Worm (Caenorhabditis elegans): Measurements from ENCODE around the gene csp-1.

csp-1 gene

DNA sequence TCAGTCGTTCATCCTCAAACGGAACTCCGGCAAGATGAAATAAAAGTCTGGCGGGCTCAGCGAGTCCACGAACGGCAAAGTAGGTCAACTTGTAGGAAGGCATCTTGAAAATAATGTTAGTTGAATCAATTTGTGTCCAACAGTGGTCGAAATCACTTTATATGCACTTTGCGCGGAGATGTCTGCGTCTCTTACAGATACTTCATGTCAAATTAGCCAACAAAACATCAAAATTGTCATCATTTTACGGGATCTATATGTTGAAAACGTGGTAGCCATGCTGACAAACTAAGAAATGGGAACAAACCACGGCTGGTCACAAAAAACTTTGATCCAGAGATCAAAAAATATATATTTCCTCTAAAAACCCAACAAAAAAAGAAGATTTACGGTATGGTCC, 16.8 kb downstream of the csp-1 start, which contains the start of gene gst-12 (continued):
- TF ChIP-seq skn-1 (tag; optimal IDR thresholded peaks at IDR 0.05): peak; percentile 86
- no peak for TF ChIP-seq efl-1 (optimal IDR thresholded peaks at IDR 0.05)
- TF ChIP-seq efl-1 (GFP tag; optimal IDR thresholded peaks at IDR 0.05 in 1 of 2): no peak
- peak; percentile 50 for TF ChIP-seq lin-14 (GFP tag; optimal IDR thresholded peaks at IDR 0.05)
- no peak for TF ChIP-seq aly-2 (tag; optimal IDR thresholded peaks at IDR 0.05)

- TF ChIP-seq skn-1 (tag; optimal IDR thresholded peaks at IDR 0.05): peak; percentile 97
- peak; percentile 9 for TF ChIP-seq nhr-20 (tag; optimal IDR thresholded peaks at IDR 0.05)
- TF ChIP-seq efl-1 (optimal IDR thresholded peaks at IDR 0.05): no peak
- TF ChIP-seq efl-1 (GFP tag; optimal IDR thresholded peaks at IDR 0.05 in 1 of 2): peak in 1 of 2 experiments; percentile 82
- TF ChIP-seq lin-14 (GFP tag; optimal IDR thresholded peaks at IDR 0.05): peak; percentile 9
- no peak for TF ChIP-seq nhr-237 (tag; optimal IDR thresholded peaks at IDR 0.05)
- TF ChIP-seq isw-1 (GFP tag; IDR thresholded peaks at IDR 0.05): no peak
Measured at ce11 chrII:13624330-13624729, 23.3 kb downstream of the csp-1 start, which contains the start of gene gst-16. Gene gst-16, minus strand, starts transcription at chrII:13624440.

ce11 chrII:13627001-13627400, 26.0 kb downstream of the csp-1 start, which contains the start of gene gst-19:
Gene gst-19, minus strand, starts transcription at chrII:13627145.
- TF ChIP-seq lin-14 (GFP tag; optimal IDR thresholded peaks at IDR 0.05): peak; percentile 20
- TF ChIP-seq snu-23 (GFP tag; optimal IDR thresholded peaks at IDR 0.05): peak; percentile 28
- TF ChIP-seq dpl-1 (GFP tag; optimal IDR thresholded peaks at IDR 0.05): peak in 1 of 3 experiments; percentile 2
- peak; percentile 52 for TF ChIP-seq nhr-20 (tag; optimal IDR thresholded peaks at IDR 0.05)
- TF ChIP-seq sup-37 (GFP tag; optimal IDR thresholded peaks at IDR 0.05): no peak

- TF ChIP-seq irx-1 (tag; optimal IDR thresholded peaks at IDR 0.05) (no peak), fos-1 (tag; optimal IDR thresholded peaks at IDR 0.05) (no peak), skn-1 (tag; optimal IDR thresholded peaks at IDR 0.05) (no peak), mef-2 (tag; optimal IDR thresholded peaks at IDR 0.05) (no peak), Y116A8C.19 (tag; optimal IDR thresholded peaks at IDR 0.05; ENCODE audit: borderline replicate concordance) (no peak), lin-14 (GFP tag; optimal IDR thresholded peaks at IDR 0.05) (no peak), ceh-82 (tag; optimal IDR thresholded peaks at IDR 0.05) (no peak), pag-3 (tag; optimal IDR thresholded peaks at IDR 0.05; ENCODE audit: borderline replicate concordance, insufficient read depth) (no peak)
Measured at ce11 chrII:13630690-13631089, 29.7 kb downstream of the csp-1 start, which contains the start of the genes gst-17 and gst-18. Gene gst-17, minus strand, starts transcription at chrII:13630790. Gene gst-18, minus strand, starts transcription at chrII:13630887.

DNA sequence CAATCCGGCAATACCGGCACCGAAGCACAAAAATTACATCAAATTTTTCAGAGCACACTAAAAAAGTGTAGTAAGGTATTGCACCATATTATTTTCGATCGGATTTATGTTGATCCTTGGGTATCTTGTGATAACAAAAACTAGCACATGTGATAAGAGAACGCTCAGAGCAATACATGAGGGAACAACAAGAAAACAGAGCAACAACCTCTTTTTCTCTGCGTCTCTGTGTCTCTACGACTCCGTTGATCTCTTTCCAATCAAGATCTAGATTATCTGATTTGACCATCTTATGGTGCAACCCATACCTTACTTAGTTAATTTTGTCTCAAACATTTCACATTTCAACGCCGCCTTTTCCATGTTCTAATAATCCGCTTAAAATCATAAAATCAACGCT, 31.2 kb downstream of the csp-1 start, which contains the start of gene tag-10:
TSS of gene tag-10 (plus strand) at position 347 of the 400 bp plus-strand sequence.
- peak; percentile 18 for TF ChIP-seq elt-2 (tag; optimal IDR thresholded peaks at IDR 0.05)
- peak; percentile 4 for TF ChIP-seq rnt-1 (tag; optimal IDR thresholded peaks at IDR 0.05)
- no peak for TF ChIP-seq lin-14 (GFP tag; optimal IDR thresholded peaks at IDR 0.05)

- TF ChIP-seq lin-35 (GFP tag; optimal IDR thresholded peaks at IDR 0.05) (no peak), aly-2 (tag; optimal IDR thresholded peaks at IDR 0.05) (no peak), unc-86 (tag; optimal IDR thresholded peaks at IDR 0.05) (no peak), Y116A8C.19 (tag; optimal IDR thresholded peaks at IDR 0.05; ENCODE audit: borderline replicate concordance) (no peak), C34B4.2 (tag; optimal IDR thresholded peaks at IDR 0.05) (no peak), ztf-11 (tag; optimal IDR thresholded peaks at IDR 0.05) (no peak), nhr-84 (tag; optimal IDR thresholded peaks at IDR 0.05) (no peak), alr-1 (tag; optimal IDR thresholded peaks at IDR 0.05; ENCODE audit: borderline replicate concordance) (no peak), nhr-28 (tag; optimal IDR thresholded peaks at IDR 0.05) (no peak), blmp-1 (tag; optimal IDR thresholded peaks at IDR 0.05) (no peak), skn-1 (tag; optimal IDR thresholded peaks at IDR 0.05) (no peak)
Measured at ce11 chrII:13636596-13636995, 35.6 kb downstream of the csp-1 start.

- TF ChIP-seq ama-1 (optimal IDR thresholded peaks at IDR 0.05) (no peak), nhr-85 (tag) (no peak), tbx-2 (tag; optimal IDR thresholded peaks at IDR 0.05) (no peak), fkh-4 (tag; optimal IDR thresholded peaks at IDR 0.05; ENCODE audit: borderline replicate concordance) (no peak), ztf-11 (tag; optimal IDR thresholded peaks at IDR 0.05) (no peak), ces-1 (GFP tag; optimal IDR thresholded peaks at IDR 0.05) (no peak), hlh-4 (tag; optimal IDR thresholded peaks at IDR 0.05) (no peak), egl-27 (tag; optimal IDR thresholded peaks at IDR 0.05) (no peak), fkh-8 (tag; optimal IDR thresholded peaks at IDR 0.05) (no peak), lir-3 (tag; optimal IDR thresholded peaks at IDR 0.05; ENCODE audit: poor library complexity) (no peak), snu-23 (GFP tag; optimal IDR thresholded peaks at IDR 0.05) (no peak), lin-13 (GFP tag; optimal IDR thresholded peaks at IDR 0.05) (no peak), nhr-28 (tag; optimal IDR thresholded peaks at IDR 0.05) (no peak), mef-2 (tag; optimal IDR thresholded peaks at IDR 0.05) (no peak), Y116A8C.19 (tag; optimal IDR thresholded peaks at IDR 0.05; ENCODE audit: borderline replicate concordance) (no peak), nhr-84 (tag; optimal IDR thresholded peaks at IDR 0.05) (no peak)
Measured at ce11 chrII:13637464-13637863, 36.5 kb downstream of the csp-1 start.
